Worm (Caenorhabditis elegans) whole organism, late embryonic: ENCODE data around the gene B0416.4.

Experiments
- C08G9.2 ChIP-seq: sonication (generic microtip); optimal IDR thresholded peaks from 2 replicates; lab custom pipeline; 2016; ENCODE audit warnings: mild to moderate bottlenecking, missing genetic modification characterization, moderate library complexity, missing compliant biosample characterization
- F13H6.1 ChIP-seq: sonication (generic microtip); optimal IDR thresholded peaks from 2 replicates; lab custom pipeline; 2016; ENCODE audit warnings: missing genetic modification characterization, missing compliant biosample characterization
- K09A11.1 ChIP-seq: sonication (generic microtip); optimal IDR thresholded peaks from 2 replicates; lab custom pipeline; 2017; ENCODE audit warnings: antibody characterized with exemption, mild to moderate bottlenecking, missing genetic modification characterization, missing compliant biosample characterization; ENCODE audit not compliant: insufficient read depth
- Y22D7AL.16 ChIP-seq: sonication (generic microtip); optimal IDR thresholded peaks from 2 replicates; lab custom pipeline; 2016; ENCODE audit warnings: missing genetic modification characterization, missing compliant biosample characterization
- ahr-1 ChIP-seq: sonication (generic microtip); optimal IDR thresholded peaks from 2 replicates; lab custom pipeline; 2016; ENCODE audit warnings: missing genetic modification characterization, missing compliant biosample characterization
- ama-1 ChIP-seq: fragments of 150-350 bp; optimal IDR thresholded peaks from 2 replicates; lab custom pipeline; 2014
- ceh-14 ChIP-seq: sonication (generic microtip); optimal IDR thresholded peaks from 2 replicates; lab custom pipeline; 2016; ENCODE audit warnings: missing genotype, missing genetic modification characterization, missing compliant biosample characterization
- ceh-19 ChIP-seq: fragments of 200-800 bp; sonication (Bioruptor generic); optimal IDR thresholded peaks from 2 replicates; lab custom pipeline; 2018; ENCODE audit warnings: mild to moderate bottlenecking, missing genetic modification characterization, missing compliant biosample characterization
- ceh-2 ChIP-seq: sonication (generic microtip); optimal IDR thresholded peaks from 2 replicates; lab custom pipeline; 2016; ENCODE audit warnings: missing genotype, missing genetic modification characterization, missing compliant biosample characterization
- ceh-22 ChIP-seq: sonication (generic microtip); optimal IDR thresholded peaks from 2 replicates; lab custom pipeline; 2017; ENCODE audit warnings: missing biosample characterization, missing genetic modification characterization
- ceh-30 ChIP-seq: fragments of 150-350 bp; optimal IDR thresholded peaks from 2 replicates; lab custom pipeline; 2014; ENCODE audit warnings: missing biosample characterization, missing genetic modification characterization
- ceh-31 ChIP-seq: sonication (generic microtip); optimal IDR thresholded peaks from 2 replicates; lab custom pipeline; 2016; ENCODE audit warnings: missing genetic modification characterization, missing compliant biosample characterization
- ceh-48 ChIP-seq: sonication (generic microtip); optimal IDR thresholded peaks from 2 replicates; lab custom pipeline; 2016; ENCODE audit warnings: missing genetic modification characterization, inconsistent platforms, missing compliant biosample characterization
- dve-1 ChIP-seq: sonication (generic microtip); optimal IDR thresholded peaks from 2 replicates; lab custom pipeline; 2017; ENCODE audit warnings: antibody characterized with exemption, mild to moderate bottlenecking, missing genetic modification characterization, missing compliant biosample characterization
- ets-4 ChIP-seq: sonication (generic microtip); optimal IDR thresholded peaks from 2 replicates; lab custom pipeline; 2016; ENCODE audit warnings: missing genetic modification characterization, missing compliant biosample characterization
- eyg-1 ChIP-seq: sonication (generic microtip); optimal IDR thresholded peaks from 2 replicates; lab custom pipeline; 2016; ENCODE audit warnings: missing genotype, missing genetic modification characterization, missing compliant biosample characterization
- fax-1 ChIP-seq: sonication (generic microtip); optimal IDR thresholded peaks from 2 replicates; lab custom pipeline; 2016; ENCODE audit warnings: missing genotype, missing genetic modification characterization, missing compliant biosample characterization
- fkh-10 ChIP-seq: fragments of 150-350 bp; optimal IDR thresholded peaks from 2 replicates; lab custom pipeline; 2014; ENCODE audit warnings: missing biosample characterization, missing genetic modification reagents, missing genetic modification characterization
- fkh-6 ChIP-seq: sonication (generic microtip); optimal IDR thresholded peaks from 2 replicates; lab custom pipeline; 2016; ENCODE audit warnings: missing genetic modification characterization, missing compliant biosample characterization
- hlh-13 ChIP-seq: fragments of 200-800 bp; sonication (Bioruptor generic); optimal IDR thresholded peaks from 2 replicates; lab custom pipeline; 2018; ENCODE audit warnings: mild to moderate bottlenecking, missing genetic modification characterization, missing compliant biosample characterization
- hlh-30 ChIP-seq: sonication (generic microtip); optimal IDR thresholded peaks from 2 replicates; lab custom pipeline; 2017; ENCODE audit warnings: antibody characterized with exemption, missing genetic modification characterization, missing compliant biosample characterization; ENCODE audit not compliant: insufficient read depth
- hlh-6 ChIP-seq: sonication (generic microtip); optimal IDR thresholded peaks from 2 replicates; lab custom pipeline; 2016; ENCODE audit warnings: missing genotype, missing genetic modification characterization, missing compliant biosample characterization
- lin-11 ChIP-seq: fragments of 200-800 bp; sonication (Bioruptor generic); optimal IDR thresholded peaks from 2 replicates; lab custom pipeline; 2018; ENCODE audit warnings: mild to moderate bottlenecking, missing genetic modification characterization, missing compliant biosample characterization
- nfya-1 ChIP-seq: sonication (generic microtip); optimal IDR thresholded peaks from 2 replicates; lab custom pipeline; 2017; ENCODE audit warnings: missing genetic modification characterization, mild to moderate bottlenecking, missing compliant biosample characterization, antibody characterized with exemption, moderate library complexity
- nhr-11 ChIP-seq: fragments of 150-350 bp; optimal IDR thresholded peaks from 2 replicates; lab custom pipeline; 2014; ENCODE audit warnings: missing biosample characterization, missing genetic modification characterization
- npax-4 ChIP-seq: sonication (generic microtip); optimal IDR thresholded peaks from 2 replicates; lab custom pipeline; 2016; ENCODE audit warnings: missing genetic modification characterization, missing compliant biosample characterization
- odd-2 ChIP-seq: sonication (generic microtip); optimal IDR thresholded peaks from 2 replicates; lab custom pipeline; 2017; ENCODE audit warnings: antibody characterized with exemption, mild to moderate bottlenecking, missing genetic modification characterization, missing compliant biosample characterization
- pag-3 ChIP-seq: sonication (generic microtip); optimal IDR thresholded peaks from 2 replicates; lab custom pipeline; 2016; ENCODE audit warnings: missing compliant biosample characterization, missing genetic modification characterization, borderline replicate concordance
- pat-9 ChIP-seq: fragments of 200-800 bp; sonication (Bioruptor generic); optimal IDR thresholded peaks from 2 replicates; lab custom pipeline; 2018; ENCODE audit warnings: mild to moderate bottlenecking, missing genetic modification characterization, moderate library complexity, missing compliant biosample characterization
- pax-1 ChIP-seq: fragments of 150-350 bp; optimal IDR thresholded peaks from 2 replicates; lab custom pipeline; 2014; ENCODE audit warnings: missing biosample characterization, missing genetic modification characterization
- pha-2 ChIP-seq: sonication (generic microtip); optimal IDR thresholded peaks from 2 replicates; lab custom pipeline; 2017; ENCODE audit warnings: mild to moderate bottlenecking, missing genetic modification characterization, missing compliant biosample characterization
- pros-1 ChIP-seq: fragments of 150-350 bp; optimal IDR thresholded peaks from 2 replicates; lab custom pipeline; 2014; ENCODE audit warnings: missing biosample characterization, missing genetic modification reagents, missing genetic modification characterization
- rnt-1 ChIP-seq: sonication (generic microtip); optimal IDR thresholded peaks from 2 replicates; lab custom pipeline; 2016; ENCODE audit warnings: missing genetic modification characterization, missing compliant biosample characterization
- sox-2 ChIP-seq: fragments of 200-800 bp; sonication (Bioruptor generic); IDR thresholded peaks from 2 replicates; pipeline ENCODE4 v1.3.6; 2022; ENCODE audit warnings: missing genetic modification reagents, missing genetic modification characterization, missing compliant biosample characterization
- sox-4 ChIP-seq: sonication (generic microtip); optimal IDR thresholded peaks from 2 replicates; lab custom pipeline; 2017; ENCODE audit warnings: mild to moderate bottlenecking, missing genetic modification characterization, inconsistent platforms, missing compliant biosample characterization
- syd-9 ChIP-seq: sonication (generic microtip); optimal IDR thresholded peaks from 2 replicates; lab custom pipeline; 2016; ENCODE audit warnings: mild to moderate bottlenecking, missing genetic modification characterization, moderate library complexity, missing compliant biosample characterization
- tbx-2 ChIP-seq: sonication (generic microtip); optimal IDR thresholded peaks from 2 replicates; lab custom pipeline; 2016; ENCODE audit warnings: missing genetic modification characterization, missing compliant biosample characterization
- tbx-7 ChIP-seq: sonication (generic microtip); optimal IDR thresholded peaks from 2 replicates; lab custom pipeline; 2016; ENCODE audit warnings: missing genotype, missing genetic modification characterization, missing compliant biosample characterization
- ttx-3 ChIP-seq: sonication (generic microtip); optimal IDR thresholded peaks from 2 replicates; lab custom pipeline; 2016; ENCODE audit warnings: missing genetic modification reagents, missing genetic modification characterization, missing compliant biosample characterization
- unc-42 ChIP-seq: sonication (generic microtip); optimal IDR thresholded peaks from 2 replicates; lab custom pipeline; 2016; ENCODE audit warnings: missing genotype, missing genetic modification characterization, missing compliant biosample characterization
- unc-55 ChIP-seq: sonication (generic microtip); optimal IDR thresholded peaks from 2 replicates; lab custom pipeline; 2017; ENCODE audit warnings: missing biosample characterization, missing genetic modification reagents, missing genetic modification characterization
- unc-86 ChIP-seq: sonication (generic microtip); optimal IDR thresholded peaks from 2 replicates; lab custom pipeline; 2016; ENCODE audit warnings: missing genetic modification characterization, missing compliant biosample characterization
- ztf-16 ChIP-seq: sonication (generic microtip); optimal IDR thresholded peaks from 2 replicates; lab custom pipeline; 2017; ENCODE audit warnings: missing genetic modification characterization, missing compliant biosample characterization

B0416.4 gene

ce11 chrX:9300379-9300778 lies 21.6 kb downstream of the B0416.4 start:
- no peak for TF ChIP-seq ceh-2 (tag; lab: Kevin White, UChicago)
- no peak for TF ChIP-seq K09A11.1 (tag; lab: Kevin White, UChicago)
- no peak for TF ChIP-seq Y22D7AL.16 (tag; lab: Kevin White, UChicago)
- peak; percentile 39 for TF ChIP-seq rnt-1 (tag; lab: Kevin White, UChicago)
- TF ChIP-seq pax-1 (tag; lab: Kevin White, UChicago): no peak
- TF ChIP-seq ceh-30 (tag; lab: Kevin White, UChicago): no peak
- TF ChIP-seq tbx-7 (tag; lab: Kevin White, UChicago): no peak
- peak; percentile 19 for TF ChIP-seq nfya-1 (tag; lab: Kevin White, UChicago)
- TF ChIP-seq unc-86 (tag; lab: Kevin White, UChicago): no peak
- TF ChIP-seq pag-3 (tag; lab: Kevin White, UChicago): no peak
- TF ChIP-seq syd-9: no peak
- peak; percentile 20 for TF ChIP-seq unc-55 (GFP tag; lab: Kevin White, UChicago)
- TF ChIP-seq pat-9 (tag; lab: Kevin White, UChicago): peak; percentile 3
- TF ChIP-seq tbx-2 (tag; lab: Kevin White, UChicago): peak; percentile 17
- TF ChIP-seq hlh-30: peak; percentile 26
- no peak for TF ChIP-seq sox-2 (GFP tag; lab: Robert Waterston, UW)
- no peak for TF ChIP-seq fkh-10 (GFP tag; lab: Kevin White, UChicago)

- TF ChIP-seq dve-1 (tag; lab: Kevin White, UChicago): no peak
- TF ChIP-seq ceh-22: no peak
- TF ChIP-seq ets-4 (tag; lab: Kevin White, UChicago): no peak
- no peak for TF ChIP-seq sox-4 (tag; lab: Kevin White, UChicago)
- no peak for TF ChIP-seq fax-1 (tag; lab: Kevin White, UChicago)
- TF ChIP-seq C08G9.2 (tag; lab: Kevin White, UChicago): no peak
- TF ChIP-seq hlh-30: no peak
- TF ChIP-seq unc-86 (tag; lab: Kevin White, UChicago): no peak
- no peak for TF ChIP-seq F13H6.1
- TF ChIP-seq unc-55 (GFP tag; lab: Kevin White, UChicago): no peak
- no peak for TF ChIP-seq hlh-6
- TF ChIP-seq pax-1 (tag; lab: Kevin White, UChicago): no peak
- no peak for TF ChIP-seq lin-11
- TF ChIP-seq ceh-14 (tag; lab: Kevin White, UChicago): no peak
- TF ChIP-seq ztf-16: no peak
- no peak for TF ChIP-seq hlh-13 (GFP tag; lab: Kevin White, UChicago)
These were observed 24.0 kb downstream of the B0416.4 start for ce11 chrX:9302763-9303162.

ce11 chrX:9303422-9303821 lies 24.7 kb downstream of the B0416.4 start, which contains the start of gene tmc-2:
Gene tmc-2, plus strand, starts transcription at chrX:9303722.
- no peak for TF ChIP-seq hlh-13 (GFP tag; lab: Kevin White, UChicago)
- TF ChIP-seq, all 69 proteins: peak for 0

ce11 chrX:9311225-9311624 lies 32.5 kb downstream of the B0416.4 start, which contains the start of gene H29C22.1:
Gene H29C22.1, minus strand, starts transcription at chrX:9311325.
- TF ChIP-seq eyg-1 (tag; lab: Kevin White, UChicago) (no peak), ceh-31 (tag; lab: Kevin White, UChicago) (no peak), rnt-1 (tag; lab: Kevin White, UChicago) (no peak), ttx-3 (tag; lab: Kevin White, UChicago) (no peak), pha-2 (tag; lab: Kevin White, UChicago) (no peak), odd-2 (tag; lab: Kevin White, UChicago) (no peak), fkh-10 (GFP tag; lab: Kevin White, UChicago) (no peak), nhr-11 (tag; lab: Kevin White, UChicago) (no peak), lin-11 (no peak), pax-1 (tag; lab: Kevin White, UChicago) (no peak), fkh-6 (tag; lab: Kevin White, UChicago) (no peak), npax-4 (no peak), pros-1 (tag; lab: Kevin White, UChicago) (no peak), unc-42 (tag; lab: Kevin White, UChicago) (no peak), ama-1 (lab: Kevin White, UChicago) (no peak), ahr-1 (tag; lab: Kevin White, UChicago) (no peak), pag-3 (tag; lab: Kevin White, UChicago) (no peak), ceh-19 (no peak), ceh-48 (no peak)
